Fruit fly (Drosophila melanogaster) whole organism, wandering third instar larva: Measurements from ENCODE around the gene cad.

Source experiments
- Abd-B ChIP-seq: fragments of >200 bp; optimal IDR thresholded peaks from 2 replicates; lab custom pipeline; 2017; ENCODE audit warnings: missing biosample characterization, missing genetic modification characterization
- CG9705 ChIP-seq: fragments of 200-800 bp; sonication (Bioruptor generic); optimal IDR thresholded peaks from 2 replicates; lab custom pipeline; 2018; ENCODE audit warnings: missing biosample characterization, mild to moderate bottlenecking, missing genetic modification characterization
- CrebA ChIP-seq: fragments of 200-800 bp; sonication (Bioruptor generic); optimal IDR thresholded peaks from 2 replicates; lab custom pipeline; 2016; ENCODE audit warnings: missing biosample characterization, mild to moderate bottlenecking, missing genetic modification characterization, borderline replicate concordance
- Dfd ChIP-seq: fragments of >200 bp; optimal IDR thresholded peaks from 2 replicates; lab custom pipeline; 2017; ENCODE audit warnings: missing biosample characterization, missing genetic modification characterization
- Dif ChIP-seq: fragments of 200-275, 200-300 bp; sonication (Bioruptor generic); optimal IDR thresholded peaks from 2 replicates; lab custom pipeline; 2018; ENCODE audit warnings: missing biosample characterization, missing genetic modification characterization; ENCODE audit not compliant: partially characterized antibody
- GATAd ChIP-seq: sonication (Bioruptor generic); optimal IDR thresholded peaks from 2 replicates; lab custom pipeline; 2016; ENCODE audit warnings: missing biosample characterization, missing genetic modification characterization
- HLH106 ChIP-seq: fragments of 200-800 bp; optimal IDR thresholded peaks from 3 replicates; lab custom pipeline; 2019; ENCODE audit warnings: missing biosample characterization, mild to moderate bottlenecking, missing genetic modification characterization, moderate library complexity
- Hnf4 ChIP-seq: fragments of 200-800 bp; sonication (Bioruptor generic); optimal IDR thresholded peaks from 2 replicates; lab custom pipeline; 2016; ENCODE audit warnings: missing biosample characterization, mild to moderate bottlenecking, missing genetic modification characterization
- Hr78 ChIP-seq: fragments of >200 bp; optimal IDR thresholded peaks from 2 replicates; lab custom pipeline; 2017; ENCODE audit warnings: missing biosample characterization, missing genetic modification characterization
- Hr83 ChIP-seq: fragments of 200-300 bp; sonication (Bioruptor generic); optimal IDR thresholded peaks from 2 replicates; lab custom pipeline; 2016; ENCODE audit warnings: missing biosample characterization, mild to moderate bottlenecking, missing genetic modification characterization, moderate library complexity; ENCODE audit not compliant: poor library complexity, severe bottlenecking
- Jra ChIP-seq: sonication (Bioruptor generic); optimal IDR thresholded peaks from 2 replicates; lab custom pipeline; 2016; ENCODE audit warnings: missing biosample characterization, missing genetic modification characterization
- Mio ChIP-seq: sonication (Bioruptor generic); optimal IDR thresholded peaks from 2 replicates; lab custom pipeline; 2016; ENCODE audit warnings: missing biosample characterization, missing genetic modification characterization
- Myc ChIP-seq: fragments of >200 bp; optimal IDR thresholded peaks from 2 replicates; lab custom pipeline; 2017
- N ChIP-seq: fragments of >200 bp; optimal IDR thresholded peaks from 2 replicates; lab custom pipeline; 2018; ENCODE audit warnings: missing biosample characterization, missing external identifiers, missing genetic modification characterization
- OdsH ChIP-seq: fragments of 200-800 bp; sonication (Bioruptor generic); optimal IDR thresholded peaks from 2 replicates; lab custom pipeline; 2016; ENCODE audit warnings: missing biosample characterization, mild to moderate bottlenecking, missing genetic modification characterization
- Rel ChIP-seq, 2 experiments: fragments of 200-800 bp; sonication (Bioruptor generic) in 1 of 2; optimal IDR thresholded peaks; 2 replicates in 1 of 2; 3 replicates in 1 of 2; lab custom pipeline; 2016 to 2019; ENCODE audit warnings: mild to moderate bottlenecking in 2 of 2, missing biosample characterization in 2 of 2, missing genetic modification characterization in 2 of 2, moderate library complexity in 1 of 2
- Sp1 ChIP-seq: fragments of 200-800 bp; sonication (Bioruptor generic); optimal IDR thresholded peaks from 3 replicates; lab custom pipeline; 2019; ENCODE audit warnings: missing biosample characterization, mild to moderate bottlenecking, missing genetic modification characterization, moderate library complexity
- Vsx2 ChIP-seq: fragments of 200-300, 225-300 bp; sonication (Bioruptor generic); optimal IDR thresholded peaks from 2 replicates; lab custom pipeline; 2018; ENCODE audit warnings: missing biosample characterization, missing genetic modification characterization; ENCODE audit not compliant: partially characterized antibody
- br ChIP-seq: fragments of 200-800 bp; sonication (Bioruptor generic); optimal IDR thresholded peaks from 2 replicates; lab custom pipeline; 2016; ENCODE audit warnings: missing biosample characterization, missing genetic modification characterization
- brk ChIP-seq: fragments of 200-800 bp; sonication (Bioruptor generic); optimal IDR thresholded peaks from 2 replicates; lab custom pipeline; 2016; ENCODE audit warnings: missing biosample characterization, mild to moderate bottlenecking, missing genetic modification characterization
- dmrt93B ChIP-seq: fragments of 200-800 bp; sonication (Bioruptor generic); optimal IDR thresholded peaks from 2 replicates; lab custom pipeline; 2018; ENCODE audit warnings: missing biosample characterization, mild to moderate bottlenecking, missing genetic modification characterization
- dsf ChIP-seq: sonication (Bioruptor generic); optimal IDR thresholded peaks from 2 replicates; lab custom pipeline; 2016; ENCODE audit warnings: missing biosample characterization, missing genetic modification characterization, borderline replicate concordance
- ey ChIP-seq: fragments of 200-800 bp; sonication (Bioruptor generic); optimal IDR thresholded peaks from 2 replicates; lab custom pipeline; 2016; ENCODE audit warnings: missing biosample characterization, missing genetic modification characterization
- foxo ChIP-seq, 2 experiments: fragments of 200-800 bp; sonication (Bioruptor generic); optimal IDR thresholded peaks; 2 replicates in 1 of 2; 3 replicates in 1 of 2; lab custom pipeline; 2016 to 2017; ENCODE audit warnings: missing biosample characterization in 2 of 2, missing genetic modification characterization in 2 of 2
- fru ChIP-seq: fragments of 200-800 bp; sonication (Bioruptor generic); optimal IDR thresholded peaks from 3 replicates; lab custom pipeline; 2016; ENCODE audit warnings: missing biosample characterization, mild to moderate bottlenecking, missing genetic modification characterization
- h ChIP-seq: fragments of 200-800 bp; sonication (Bioruptor generic); optimal IDR thresholded peaks from 3 replicates; lab custom pipeline; 2016; ENCODE audit warnings: missing biosample characterization, mild to moderate bottlenecking, missing genetic modification characterization
- jim ChIP-seq: fragments of 175-275, 200-325 bp; sonication (Bioruptor generic); optimal IDR thresholded peaks from 2 replicates; lab custom pipeline; 2016; ENCODE audit warnings: missing biosample characterization, mild to moderate bottlenecking, missing genetic modification characterization
- lola ChIP-seq: fragments of >200 bp; optimal IDR thresholded peaks from 2 replicates; lab custom pipeline; 2017; ENCODE audit warnings: missing biosample characterization, missing genetic modification characterization
- pan ChIP-seq: fragments of >200 bp; optimal IDR thresholded peaks from 2 replicates; lab custom pipeline; 2017
- psq ChIP-seq: fragments of 200-800 bp; sonication (Bioruptor generic); optimal IDR thresholded peaks from 3 replicates; lab custom pipeline; 2017; ENCODE audit warnings: missing biosample characterization, mild to moderate bottlenecking, missing genetic modification characterization, moderate library complexity
- rgr ChIP-seq: fragments of 200-800 bp; sonication (Bioruptor generic); optimal IDR thresholded peaks from 3 replicates; lab custom pipeline; 2016; ENCODE audit warnings: missing biosample characterization, mild to moderate bottlenecking, missing genetic modification characterization
- sage ChIP-seq: fragments of 200-800 bp; sonication (Bioruptor generic); optimal IDR thresholded peaks from 2 replicates; lab custom pipeline; 2016; ENCODE audit warnings: missing biosample characterization, mild to moderate bottlenecking, missing genetic modification characterization
- sv ChIP-seq: fragments of 200-800 bp; sonication (Bioruptor generic); optimal IDR thresholded peaks from 3 replicates; lab custom pipeline; 2016; ENCODE audit warnings: missing biosample characterization, missing genetic modification characterization
- tai ChIP-seq: sonication (Bioruptor generic); optimal IDR thresholded peaks from 2 replicates; lab custom pipeline; 2016; ENCODE audit warnings: missing biosample characterization, missing genetic modification characterization
- usp ChIP-seq: fragments of >200 bp; optimal IDR thresholded peaks from 2 replicates; lab custom pipeline; 2017; ENCODE audit warnings: missing biosample characterization, missing genetic modification characterization

cad gene

dm6 chr2L:20752160-20752559, 18.4 kb upstream of the cad start, which contains the start of the genes Amacr and Ns4:
TSS of gene Amacr (minus strand) at chr2L:20752341.
TSS of gene Ns4 (plus strand) at chr2L:20752476.
- peak; percentile 90 for TF ChIP-seq Hnf4
- peak; percentile 73 for TF ChIP-seq fru
- TF ChIP-seq Sp1 (GFP tag; lab: Kevin White, UChicago) = peak; percentile 55
- TF ChIP-seq br (GFP tag; lab: Kevin White, UChicago) = peak; percentile 73
- peak; percentile 30 for TF ChIP-seq CG9705 (GFP tag; lab: Kevin White, UChicago)
- no peak for TF ChIP-seq N (GFP tag; lab: Kevin White, UChicago)
- no peak for TF ChIP-seq Mio (GFP tag; lab: Kevin White, UChicago)
- TF ChIP-seq foxo (GFP tag; optimal IDR thresholded peaks at IDR 0.05; lab: Kevin White, UChicago) = peak in 1 of 2 experiments; percentile 77
- TF ChIP-seq GATAd (GFP tag; lab: Kevin White, UChicago) = no peak
- TF ChIP-seq HLH106 (tag; lab: Kevin White, UChicago) = peak; percentile 66
- TF ChIP-seq Jra (GFP tag; lab: Kevin White, UChicago) = peak; percentile 21
- peak; percentile 70 for TF ChIP-seq h (GFP tag; lab: Kevin White, UChicago)
- TF ChIP-seq Rel (GFP tag; optimal IDR thresholded peaks at IDR 0.05; lab: Kevin White, UChicago) = no peak
- TF ChIP-seq Rel (tag; optimal IDR thresholded peaks at IDR 0.05; lab: Kevin White, UChicago) = peak; percentile 75
- TF ChIP-seq rgr (GFP tag; lab: Kevin White, UChicago) = peak; percentile 75
- peak; percentile 60 for TF ChIP-seq OdsH (GFP tag; lab: Kevin White, UChicago)
- TF ChIP-seq Dif (GFP tag; lab: Kevin White, UChicago) = no peak
- peak; percentile 74 for TF ChIP-seq ey (GFP tag; lab: Kevin White, UChicago)
- TF ChIP-seq psq (GFP tag; lab: Kevin White, UChicago) = peak; percentile 41

- TF ChIP-seq Hnf4 (peak; percentile 47), Sp1 (GFP tag; lab: Kevin White, UChicago) (peak; percentile 30), Myc (lab: Kevin White, UChicago) (peak; percentile 11), jim (GFP tag; lab: Kevin White, UChicago) (no peak), HLH106 (tag; lab: Kevin White, UChicago) (peak; percentile 33), foxo (GFP tag; optimal IDR thresholded peaks at IDR 0.05; lab: Kevin White, UChicago) (peak in 1 of 2 experiments; percentile 3), Vsx2 (GFP tag; lab: Kevin White, UChicago) (no peak), h (GFP tag; lab: Kevin White, UChicago) (peak; percentile 11), Rel (GFP tag; optimal IDR thresholded peaks at IDR 0.05; lab: Kevin White, UChicago) (no peak), Rel (tag; optimal IDR thresholded peaks at IDR 0.05; lab: Kevin White, UChicago) (peak; percentile 37), rgr (GFP tag; lab: Kevin White, UChicago) (no peak)
Measured at dm6 chr2L:20757808-20758187, 12.7 kb upstream of the cad start, which contains the start of the genes Rhau and dia. TSS of gene Rhau (minus strand) at chr2L:20757985. TSS of gene dia (plus strand) at chr2L:20758144.

- no peak for TF ChIP-seq Hr78 (GFP tag; lab: Kevin White, UChicago)
- TF ChIP-seq sv (GFP tag; lab: Kevin White, UChicago) = no peak
- no peak for TF ChIP-seq Mio (GFP tag; lab: Kevin White, UChicago)
- peak; percentile 6 for TF ChIP-seq br (GFP tag; lab: Kevin White, UChicago)
- TF ChIP-seq Sp1 (GFP tag; lab: Kevin White, UChicago) = peak; percentile 13
- peak; percentile 6 for TF ChIP-seq h (GFP tag; lab: Kevin White, UChicago)
- TF ChIP-seq jim (GFP tag; lab: Kevin White, UChicago) = peak; percentile 58
- TF ChIP-seq rgr (GFP tag; lab: Kevin White, UChicago) = peak; percentile 21
- TF ChIP-seq Hr83 (GFP tag; lab: Kevin White, UChicago) = no peak
- TF ChIP-seq Dif (GFP tag; lab: Kevin White, UChicago) = no peak
- TF ChIP-seq OdsH (GFP tag; lab: Kevin White, UChicago) = no peak
- no peak for TF ChIP-seq fru
- no peak for TF ChIP-seq pan (lab: Kevin White, UChicago)
Measured at dm6 chr2L:20758188-20758846, 12.2 kb upstream of the cad start.

- TF ChIP-seq fru (peak; percentile 81), sage (GFP tag; lab: Kevin White, UChicago) (no peak), OdsH (GFP tag; lab: Kevin White, UChicago) (peak; percentile 75), h (GFP tag; lab: Kevin White, UChicago) (peak; percentile 79), dsf (GFP tag; lab: Kevin White, UChicago) (no peak), Hr83 (GFP tag; lab: Kevin White, UChicago) (no peak), Sp1 (GFP tag; lab: Kevin White, UChicago) (peak; percentile 77), sv (GFP tag; lab: Kevin White, UChicago) (peak; percentile 60), dmrt93B (GFP tag; lab: Kevin White, UChicago) (peak; percentile 29), tai (no peak), Rel (GFP tag; optimal IDR thresholded peaks at IDR 0.05; lab: Kevin White, UChicago) (no peak), Rel (tag; optimal IDR thresholded peaks at IDR 0.05; lab: Kevin White, UChicago) (peak; percentile 4), Vsx2 (GFP tag; lab: Kevin White, UChicago) (no peak), CrebA (no peak), Abd-B (GFP tag; lab: Kevin White, UChicago) (no peak), Dfd (GFP tag; lab: Kevin White, UChicago) (no peak), brk (no peak), usp (GFP tag; lab: Kevin White, UChicago) (no peak), Hr78 (GFP tag; lab: Kevin White, UChicago) (peak; percentile 27), Hnf4 (peak; percentile 63), rgr (GFP tag; lab: Kevin White, UChicago) (peak; percentile 75), ey (GFP tag; lab: Kevin White, UChicago) (peak; percentile 71), GATAd (GFP tag; lab: Kevin White, UChicago) (no peak), br (GFP tag; lab: Kevin White, UChicago) (peak; percentile 56), pan (lab: Kevin White, UChicago) (no peak), lola (GFP tag; lab: Kevin White, UChicago) (no peak), psq (GFP tag; lab: Kevin White, UChicago) (peak; percentile 54), Myc (lab: Kevin White, UChicago) (no peak)
Measured at dm6 chr2L:20758847-20759465, 11.6 kb upstream of the cad start.
